Worm (Caenorhabditis elegans) whole organism, young adult: ENCODE measurements around the gene srh-2.

Experiments
- C17E4.6 ChIP-seq: fragments of 200-800 bp; sonication (Bioruptor generic); IDR thresholded peaks from 2 replicates; pipeline ENCODE4 v1.3.6; 2022; ENCODE audit warnings: missing genetic modification reagents, missing genetic modification characterization, missing compliant biosample characterization
- Y79H2A.3 ChIP-seq: fragments of 200-800 bp; sonication (Bioruptor generic); conservative IDR thresholded peaks from 2 replicates; pipeline ENCODE4 v1.3.6; 2022; ENCODE audit warnings: missing genetic modification reagents, missing genetic modification characterization, missing compliant biosample characterization
- bed-1 ChIP-seq: fragments of 200-800 bp; sonication (Bioruptor generic); IDR thresholded peaks from 2 replicates; pipeline ENCODE4 v1.3.6; 2022; ENCODE audit warnings: missing genetic modification reagents, missing genetic modification characterization, missing compliant biosample characterization
- hmg-20 ChIP-seq: fragments of 200-800 bp; sonication (Bioruptor generic); IDR thresholded peaks from 2 replicates; pipeline ENCODE4 v1.3.6; 2022; ENCODE audit warnings: missing genetic modification reagents, missing genetic modification characterization, missing compliant biosample characterization
- nfya-1 ChIP-seq: sonication (generic microtip); optimal IDR thresholded peaks from 2 replicates; lab custom pipeline; 2017; ENCODE audit warnings: antibody characterized with exemption, missing compliant biosample characterization, missing genetic modification characterization, borderline replicate concordance; ENCODE audit not compliant: insufficient read depth
- snpc-1.3 ChIP-seq: sonication (generic microtip); optimal IDR thresholded peaks from 2 replicates; lab custom pipeline; 2017; ENCODE audit warnings: missing genetic modification characterization, mild to moderate bottlenecking, missing compliant biosample characterization, antibody characterized with exemption, moderate library complexity, missing genotype, missing genetic modification reagents; ENCODE audit not compliant: insufficient read depth
- somi-1 ChIP-seq: fragments of 200-800 bp; sonication (Bioruptor generic); optimal IDR thresholded peaks from 2 replicates; lab custom pipeline; 2018; ENCODE audit warnings: mild to moderate bottlenecking, missing genetic modification characterization, missing compliant biosample characterization

DNA sequence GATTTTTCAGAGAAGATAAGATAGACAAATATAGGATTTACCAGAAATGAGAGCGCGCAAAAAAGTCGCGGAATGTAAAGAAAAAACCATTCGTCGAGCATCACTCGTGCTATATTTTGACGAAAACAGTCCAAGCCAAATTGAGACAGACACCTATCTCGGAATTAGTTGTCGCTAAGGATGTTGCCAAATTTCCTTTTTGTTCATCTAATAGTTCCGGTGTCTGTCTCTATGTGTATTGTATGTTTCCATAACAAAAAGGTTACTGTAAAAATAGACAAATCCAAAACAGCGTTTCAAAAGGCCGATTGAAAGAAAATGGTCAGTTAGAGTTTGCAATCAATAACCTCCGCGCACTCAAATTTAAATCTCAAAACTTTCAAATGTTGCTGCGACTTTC is 33.5 kb upstream of the srh-2 start, which contains the start of gene srj-53:
- no peak for TF ChIP-seq snpc-1.3 (tag; lab: Kevin White, UChicago)
- no peak for TF ChIP-seq nfya-1 (tag; lab: Kevin White, UChicago)
- TF ChIP-seq bed-1 (GFP tag; lab: Robert Waterston, UW): no peak
- TF ChIP-seq C17E4.6 (GFP tag; lab: Robert Waterston, UW): no peak
- no peak for TF ChIP-seq somi-1 (GFP tag; lab: Kevin White, UChicago)
- no peak for TF ChIP-seq Y79H2A.3 (GFP tag; lab: Robert Waterston, UW)
- TF ChIP-seq hmg-20 (GFP tag; lab: Robert Waterston, UW): no peak
